Worm (Caenorhabditis elegans) whole organism, L4 larva: ENCODE results near the gene osm-9.

ENCODE experiments used
- F44E2.7 ChIP-seq: fragments of 200-800 bp; sonication (Bioruptor generic); IDR thresholded peaks from 2 replicates; pipeline ENCODE4 v2.1.2; 2022; ENCODE audit warnings: missing genetic modification characterization, missing compliant biosample characterization
- R02D3.7 ChIP-seq: fragments of 150-350 bp; sonication (generic microtip); optimal IDR thresholded peaks from 3 replicates; lab custom pipeline; 2014; ENCODE audit warnings: missing biosample characterization, missing genetic modification characterization
- T26A8.4 ChIP-seq: fragments of 200-800 bp; sonication (Bioruptor generic); IDR thresholded peaks from 2 replicates; pipeline ENCODE4 v1.3.6; 2022; ENCODE audit warnings: missing genetic modification characterization, missing compliant biosample characterization
- Y105C5A.15 ChIP-seq: fragments of 200-800 bp; sonication (Bioruptor generic); IDR thresholded peaks from 2 replicates; pipeline ENCODE4 v1.3.6; 2022; ENCODE audit warnings: missing genetic modification characterization, missing compliant biosample characterization
- Y5F2A.4 ChIP-seq: fragments of 200-800 bp; sonication (Bioruptor generic); optimal IDR thresholded peaks from 2 replicates; lab custom pipeline; 2018; ENCODE audit warnings: mild to moderate bottlenecking, missing genetic modification characterization, missing compliant biosample characterization
- ZK337.2 ChIP-seq: fragments of 200-800 bp; sonication (Bioruptor generic); IDR thresholded peaks from 2 replicates; pipeline ENCODE4 v1.3.6; 2022; ENCODE audit warnings: missing genetic modification reagents, missing genetic modification characterization, missing compliant biosample characterization
- aha-1 ChIP-seq: fragments of 150-350 bp; peaks from one replicate; lab custom pipeline; 2014; ENCODE audit warnings: missing biosample characterization, missing genetic modification characterization
- attf-4 ChIP-seq: sonication (generic microtip); optimal IDR thresholded peaks from 3 replicates; lab custom pipeline; 2017; ENCODE audit warnings: missing biosample characterization, missing genetic modification characterization
- ceh-44 ChIP-seq: fragments of 200-800 bp; sonication (Bioruptor generic); IDR thresholded peaks from 2 replicates; pipeline ENCODE4 v1.3.6; 2022; ENCODE audit warnings: missing genetic modification reagents, missing genetic modification characterization, missing compliant biosample characterization
- ceh-62 ChIP-seq: sonication (generic microtip); optimal IDR thresholded peaks from 2 replicates; lab custom pipeline; 2017; ENCODE audit warnings: missing biosample characterization, missing genetic modification characterization
- daf-16 ChIP-seq, 3 experiments: sonication (generic microtip); optimal IDR thresholded peaks; 2 replicates each; lab custom pipeline; 2016 to 2017; ENCODE audit warnings: missing genetic modification characterization in 3 of 3, missing genetic modification reagents in 3 of 3, mild to moderate bottlenecking in 2 of 3, missing compliant biosample characterization in 2 of 3, missing biosample characterization in 1 of 3, moderate library complexity in 1 of 3
- daf-19 ChIP-seq: fragments of 200-800 bp; sonication (Bioruptor generic); conservative IDR thresholded peaks from 2 replicates; pipeline ENCODE4 v1.3.6; 2022; ENCODE audit warnings: missing genetic modification characterization, missing compliant biosample characterization
- dmd-9 ChIP-seq: fragments of 200-800 bp; sonication (Bioruptor generic); IDR thresholded peaks from 2 replicates; pipeline ENCODE4 v1.3.6; 2022; ENCODE audit warnings: missing genetic modification reagents, missing genetic modification characterization, missing compliant biosample characterization
- dpl-1 ChIP-seq: fragments of 150-350 bp; optimal IDR thresholded peaks from 2 replicates; lab custom pipeline; 2014; ENCODE audit warnings: missing biosample characterization, missing genetic modification reagents, missing genetic modification characterization
- fkh-10 ChIP-seq: fragments of 150-350 bp; optimal IDR thresholded peaks from 2 replicates; lab custom pipeline; 2014; ENCODE audit warnings: missing biosample characterization, missing genetic modification reagents, missing genetic modification characterization
- hif-1 ChIP-seq, 2 experiments: sonication (generic microtip); optimal IDR thresholded peaks; 2 replicates each; lab custom pipeline; 2016 to 2017; ENCODE audit warnings: missing compliant biosample characterization in 2 of 2, missing genetic modification characterization in 2 of 2, missing genetic modification reagents in 2 of 2, missing genotype in 2 of 2, mild to moderate bottlenecking in 1 of 2
- hmg-1.1 ChIP-seq: fragments of 200-800 bp; sonication (Bioruptor generic); IDR thresholded peaks from 2 replicates; pipeline ENCODE4 v1.3.6; 2022; ENCODE audit warnings: missing genetic modification reagents, missing genetic modification characterization, missing compliant biosample characterization
- lim-7 ChIP-seq: fragments of 200-800 bp; sonication (Bioruptor generic); IDR thresholded peaks from 2 replicates; pipeline ENCODE4 v1.3.6; 2022; ENCODE audit warnings: missing genetic modification characterization, missing compliant biosample characterization
- lin-38 ChIP-seq: fragments of 200-800 bp; sonication (Bioruptor generic); IDR thresholded peaks from 2 replicates; pipeline ENCODE4 v1.3.6; 2022; ENCODE audit warnings: missing genetic modification reagents, missing genetic modification characterization, missing compliant biosample characterization
- lin-39 ChIP-seq: fragments of 150-350 bp; optimal IDR thresholded peaks from 2 replicates; lab custom pipeline; 2014; ENCODE audit warnings: missing biosample characterization, missing genetic modification reagents, missing genetic modification characterization
- mdl-1 ChIP-seq, 2 experiments: fragments of 150-350 bp in 1 of 2; sonication (generic microtip) in 1 of 2; optimal IDR thresholded peaks; 2 replicates each; lab custom pipeline; 2014 to 2017; ENCODE audit warnings: missing biosample characterization in 2 of 2, missing genetic modification characterization in 2 of 2
- mes-2 ChIP-seq: sonication (generic microtip); optimal IDR thresholded peaks from 2 replicates; lab custom pipeline; 2016; ENCODE audit warnings: missing genotype, mild to moderate bottlenecking, missing genetic modification characterization, missing compliant biosample characterization; ENCODE audit not compliant: poor library complexity, severe bottlenecking
- nhr-10 ChIP-seq: fragments of 150-350 bp; optimal IDR thresholded peaks from 2 replicates; lab custom pipeline; 2014; ENCODE audit warnings: missing biosample characterization, missing genetic modification characterization
- nhr-111 ChIP-seq: fragments of 200-800 bp; sonication (Bioruptor generic); optimal IDR thresholded peaks from 2 replicates; lab custom pipeline; 2018; ENCODE audit warnings: mild to moderate bottlenecking, missing genetic modification characterization, missing compliant biosample characterization
- nhr-237 ChIP-seq: sonication (generic microtip); optimal IDR thresholded peaks from 2 replicates; lab custom pipeline; 2017; ENCODE audit warnings: missing biosample characterization, missing genetic modification characterization
- nhr-41 ChIP-seq: fragments of 200-800 bp; sonication (Bioruptor generic); IDR thresholded peaks from 2 replicates; pipeline ENCODE4 v1.3.6; 2022; ENCODE audit warnings: missing genetic modification reagents, missing genetic modification characterization, missing compliant biosample characterization
- nhr-76 ChIP-seq: fragments of 150-350 bp; optimal IDR thresholded peaks from 2 replicates; lab custom pipeline; 2014; ENCODE audit warnings: missing biosample characterization, missing genetic modification characterization
- rbr-2 ChIP-seq: sonication (generic microtip); optimal IDR thresholded peaks from 2 replicates; lab custom pipeline; 2016; ENCODE audit warnings: missing genotype, missing genetic modification characterization, missing compliant biosample characterization
- saeg-2 ChIP-seq: fragments of 200-800 bp; sonication (Bioruptor generic); IDR thresholded peaks from 2 replicates; pipeline ENCODE4 v1.3.6; 2022; ENCODE audit warnings: missing genetic modification reagents, missing genetic modification characterization, missing compliant biosample characterization
- sdz-12 ChIP-seq: fragments of 200-800 bp; sonication (Bioruptor generic); optimal IDR thresholded peaks from 2 replicates; lab custom pipeline; 2018; ENCODE audit warnings: mild to moderate bottlenecking, missing genetic modification characterization, missing compliant biosample characterization
- set-16 ChIP-seq: fragments of 200-800 bp; sonication (Bioruptor generic); IDR thresholded peaks from 2 replicates; pipeline ENCODE4 v1.3.6; 2022; ENCODE audit warnings: missing genetic modification reagents, missing genetic modification characterization, missing compliant biosample characterization
- skn-1 ChIP-seq: fragments of 150-350 bp; optimal IDR thresholded peaks from 2 replicates; lab custom pipeline; 2014; ENCODE audit warnings: missing biosample characterization, missing genetic modification characterization
- snpc-1.2 ChIP-seq: fragments of 200-800 bp; sonication (Bioruptor generic); IDR thresholded peaks from 2 replicates; pipeline ENCODE4 v1.3.6; 2022; ENCODE audit warnings: missing genetic modification reagents, missing genetic modification characterization, missing compliant biosample characterization
- spr-1 ChIP-seq: sonication (generic microtip); optimal IDR thresholded peaks from 2 replicates; lab custom pipeline; 2016; ENCODE audit warnings: mild to moderate bottlenecking, missing genetic modification characterization, missing compliant biosample characterization
- unc-62 ChIP-seq, 3 experiments: fragments of 150-350 bp in 1 of 3; sonication (generic microtip); optimal IDR thresholded peaks in 2 of 3; peaks in 1 of 3; 1 replicate in 1 of 3; 2 replicates in 2 of 3; lab custom pipeline; 2014 to 2017; ENCODE audit warnings: missing biosample characterization in 3 of 3, missing genetic modification characterization in 3 of 3, missing genetic modification reagents in 3 of 3, missing genotype in 1 of 3
- ztf-7 ChIP-seq: fragments of 150-350 bp; optimal IDR thresholded peaks from 2 replicates; lab custom pipeline; 2014; ENCODE audit warnings: missing biosample characterization, missing genetic modification characterization

Gene osm-9

ce11 chrIV:3579477-3579975 lies 22.3 kb upstream of the osm-9 start, which contains the start of gene Y37E11B.1:
TSS of gene Y37E11B.1 (plus strand) at chrIV:3579621.
- TF ChIP-seq mdl-1 (tag; optimal IDR thresholded peaks at IDR 0.05; lab: Kevin White, UChicago) (no peak), ceh-44 (GFP tag; lab: Robert Waterston, UW) (no peak), ceh-62 (no peak), nhr-237 (tag; lab: Kevin White, UChicago) (no peak), rbr-2 (no peak), nhr-10 (no peak), Y5F2A.4 (GFP tag; lab: Kevin White, UChicago) (no peak), spr-1 (tag; lab: Kevin White, UChicago) (no peak), lin-39 (tag; lab: Kevin White, UChicago) (no peak), nhr-76 (tag; lab: Kevin White, UChicago) (no peak), ZK337.2 (no peak), lin-38 (no peak; the same call in none of the 2 replicates), daf-19 (no peak), R02D3.7 (tag; lab: Kevin White, UChicago) (no peak)

ce11 chrIV:3578667-3579066 lies 21.4 kb upstream of the osm-9 start:
- no peak for TF ChIP-seq ztf-7
- TF ChIP-seq unc-62 (GFP tag; optimal IDR thresholded peaks at IDR 0.05 in 1 of 2; lab: Kevin White, UChicago): peak in 1 of 2 experiments; percentile 72
- no peak for TF ChIP-seq unc-62 (tag; optimal IDR thresholded peaks at IDR 0.05; lab: Kevin White, UChicago)

- no peak for TF ChIP-seq mdl-1 (tag; optimal IDR thresholded peaks at IDR 0.05; lab: Kevin White, UChicago)
- no peak for TF ChIP-seq aha-1 (tag; lab: Kevin White, UChicago)
- TF ChIP-seq F44E2.7: no peak
- TF ChIP-seq snpc-1.2 (GFP tag; lab: Robert Waterston, UW): no peak
- no peak for TF ChIP-seq mes-2 (tag; lab: Kevin White, UChicago)
- no peak for TF ChIP-seq hmg-1.1 (GFP tag; lab: Robert Waterston, UW)
- no peak for TF ChIP-seq T26A8.4
- no peak for TF ChIP-seq nhr-41 (GFP tag; lab: Robert Waterston, UW)
- no peak for TF ChIP-seq Y105C5A.15
- no peak for TF ChIP-seq skn-1 (tag; lab: Kevin White, UChicago)
- TF ChIP-seq sdz-12 (GFP tag; lab: Kevin White, UChicago): no peak
- TF ChIP-seq lim-7: no peak
- TF ChIP-seq attf-4 (tag; lab: Kevin White, UChicago): no peak
- TF ChIP-seq Y5F2A.4 (GFP tag; lab: Kevin White, UChicago): no peak
- TF ChIP-seq hif-1 (tag; optimal IDR thresholded peaks at IDR 0.05; lab: Kevin White, UChicago): no peak
These were observed 20.9 kb upstream of the osm-9 start, which contains the start of gene Y37E11B.2 for ce11 chrIV:3578155-3578554. TSS of gene Y37E11B.2 (plus strand) at chrIV:3578455.

- TF ChIP-seq nhr-111 (GFP tag; lab: Kevin White, UChicago): no peak
- no peak for TF ChIP-seq hmg-1.1 (GFP tag; lab: Robert Waterston, UW)
- TF ChIP-seq saeg-2 (GFP tag; lab: Robert Waterston, UW): no peak
- no peak for TF ChIP-seq dpl-1 (GFP tag; lab: Kevin White, UChicago)
- peak; percentile 69 for TF ChIP-seq set-16 (GFP tag; lab: Robert Waterston, UW)
These were observed 13.4 kb upstream of the osm-9 start for ce11 chrIV:3570612-3571011.

ce11 chrIV:3568608-3569007 lies 11.4 kb upstream of the osm-9 start, which contains the start of gene otpl-1:
TSS of gene otpl-1 (plus strand) at chrIV:3568979.
- no peak for TF ChIP-seq dmd-9 (GFP tag; lab: Robert Waterston, UW)
- TF ChIP-seq daf-16 (GFP tag; optimal IDR thresholded peaks at IDR 0.05; lab: Kevin White, UChicago): no peak
- no peak for TF ChIP-seq daf-16 (tag; optimal IDR thresholded peaks at IDR 0.05; lab: Kevin White, UChicago)
- no peak for TF ChIP-seq fkh-10
- TF ChIP-seq set-16 (GFP tag; lab: Robert Waterston, UW): peak; percentile 47; the same call in 1 of the 2 replicates
